Worm (Caenorhabditis elegans): Measurements from ENCODE around the gene cyp-33E2.
A peak's percentile ranks its signal among the peaks of the same experiment; 100 is the strongest.

The cyp-33E2 gene

ce11 chrIV:8615314-8615713 is 3.2 kb downstream of the cyp-33E2 start:
- TF ChIP-seq ham-2 (GFP tag; optimal IDR thresholded peaks at IDR 0.05) (no peak), nhr-12 (tag; optimal IDR thresholded peaks at IDR 0.05) (no peak), elt-1 (tag; optimal IDR thresholded peaks at IDR 0.05; ENCODE audit: borderline replicate concordance, insufficient read depth) (no peak), ztf-11 (tag; optimal IDR thresholded peaks at IDR 0.05) (no peak), pha-4 (tag; optimal IDR thresholded peaks at IDR 0.05) (no peak)

- no peak for TF ChIP-seq ceh-83 (GFP tag; optimal IDR thresholded peaks at IDR 0.05)
- no peak for TF ChIP-seq lin-32 (GFP tag; optimal IDR thresholded peaks at IDR 0.05)
- no peak for TF ChIP-seq snpc-4 (tag; optimal IDR thresholded peaks at IDR 0.05)
- no peak for TF ChIP-seq nhr-2 (tag; optimal IDR thresholded peaks at IDR 0.05)
- TF ChIP-seq bed-3 (GFP tag; optimal IDR thresholded peaks at IDR 0.05) = no peak
- TF ChIP-seq elt-1 (tag; optimal IDR thresholded peaks at IDR 0.05; ENCODE audit: borderline replicate concordance, insufficient read depth) = no peak
- no peak for TF ChIP-seq mls-2 (tag; optimal IDR thresholded peaks at IDR 0.05)
- TF ChIP-seq lsy-2 (tag; optimal IDR thresholded peaks at IDR 0.05) = no peak
- TF ChIP-seq sptf-1 (tag; optimal IDR thresholded peaks at IDR 0.05) = no peak
- TF ChIP-seq mab-5 (tag; optimal IDR thresholded peaks at IDR 0.05) = no peak
- TF ChIP-seq unc-120 (tag; optimal IDR thresholded peaks at IDR 0.05; ENCODE audit: poor library complexity, severe bottlenecking) = no peak
Observed at ce11 chrIV:8617047-8617446, 4.9 kb downstream of the cyp-33E2 start, which contains the start of the genes F42A9.7 and F42A9.3. Gene F42A9.7 (minus strand): TSS chrIV:8617147. Gene F42A9.3 (plus strand): TSS chrIV:8617260.

ce11 chrIV:8618698-8619097 is 6.6 kb downstream of the cyp-33E2 start, which contains the start of gene F42A9.8:
Gene F42A9.8 (minus strand): TSS chrIV:8618785.
- TF ChIP-seq ham-2 (GFP tag; optimal IDR thresholded peaks at IDR 0.05) (no peak), mep-1 (tag; optimal IDR thresholded peaks at IDR 0.05) (peak; percentile 55), unc-62 (GFP tag; optimal IDR thresholded peaks at IDR 0.05) (no peak)

ce11 chrIV:8620102-8620733 is 8.1 kb downstream of the cyp-33E2 start, which contains the start of gene lin-49:
Gene lin-49 (plus strand): TSS chrIV:8620683.
- no peak for TF ChIP-seq unc-120 (tag; optimal IDR thresholded peaks at IDR 0.05; ENCODE audit: poor library complexity, severe bottlenecking)
- no peak for TF ChIP-seq snpc-4 (tag; optimal IDR thresholded peaks at IDR 0.05)
- peak; percentile 46 for TF ChIP-seq pha-4 (tag; optimal IDR thresholded peaks at IDR 0.05)
- TF ChIP-seq hlh-1 (tag; optimal IDR thresholded peaks at IDR 0.05) = no peak
- TF ChIP-seq mep-1 (tag; optimal IDR thresholded peaks at IDR 0.05) = peak; percentile 34
- TF ChIP-seq blmp-1 (tag; optimal IDR thresholded peaks at IDR 0.05) = no peak
- no peak for TF ChIP-seq drap-1 (GFP tag; optimal IDR thresholded peaks at IDR 0.05)
- no peak for TF ChIP-seq sem-2 (GFP tag; optimal IDR thresholded peaks at IDR 0.05)
- TF ChIP-seq ceh-39 (tag; optimal IDR thresholded peaks at IDR 0.05) = peak; percentile 17
- peak; percentile 49 for TF ChIP-seq ces-1 (GFP tag; optimal IDR thresholded peaks at IDR 0.05)
- TF ChIP-seq nhr-12 (tag; optimal IDR thresholded peaks at IDR 0.05) = no peak
- no peak for TF ChIP-seq ceh-83 (GFP tag; optimal IDR thresholded peaks at IDR 0.05)

ce11 chrIV:8625730-8626129 is 13.6 kb downstream of the cyp-33E2 start:
- TF ChIP-seq mep-1 (tag; optimal IDR thresholded peaks at IDR 0.05) (no peak), lin-13 (tag; optimal IDR thresholded peaks at IDR 0.05) (no peak), mab-5 (tag; optimal IDR thresholded peaks at IDR 0.05) (no peak), elt-3 (tag; optimal IDR thresholded peaks at IDR 0.05) (no peak), cnd-1 (tag; optimal IDR thresholded peaks at IDR 0.05) (no peak), lsy-2 (tag; optimal IDR thresholded peaks at IDR 0.05) (no peak), nhr-237 (tag; optimal IDR thresholded peaks at IDR 0.05) (no peak), snpc-4 (tag; optimal IDR thresholded peaks at IDR 0.05) (no peak), ztf-11 (tag; optimal IDR thresholded peaks at IDR 0.05) (no peak), lin-32 (GFP tag; optimal IDR thresholded peaks at IDR 0.05) (no peak), blmp-1 (tag; optimal IDR thresholded peaks at IDR 0.05) (no peak), M03D4.4 (tag; optimal IDR thresholded peaks at IDR 0.05) (no peak), ham-2 (GFP tag; optimal IDR thresholded peaks at IDR 0.05) (no peak), nhr-2 (tag; optimal IDR thresholded peaks at IDR 0.05) (no peak), zip-8 (tag; optimal IDR thresholded peaks at IDR 0.05) (no peak), elt-1 (tag; optimal IDR thresholded peaks at IDR 0.05; ENCODE audit: borderline replicate concordance, insufficient read depth) (no peak), unc-62 (GFP tag; optimal IDR thresholded peaks at IDR 0.05) (no peak), ceh-43 (GFP tag; optimal IDR thresholded peaks at IDR 0.05) (no peak), unc-120 (tag; optimal IDR thresholded peaks at IDR 0.05; ENCODE audit: poor library complexity, severe bottlenecking) (no peak)
